Fruit fly (Drosophila melanogaster) whole organism, adult: ENCODE measurements around the gene GstD5.

Source experiments
- CG7045 ChIP-seq: fragments of 200-800 bp; sonication (Bioruptor generic); optimal IDR thresholded peaks from 2 replicates; lab custom pipeline; 2017; ENCODE audit warnings: missing biosample characterization, mild to moderate bottlenecking, missing genetic modification characterization
- kay ChIP-seq: fragments of 200-800 bp; sonication (Bioruptor generic); peaks from one replicate; lab custom pipeline; 2016; ENCODE audit warnings: missing biosample characterization, missing genetic modification characterization, borderline replicate concordance

DNA sequence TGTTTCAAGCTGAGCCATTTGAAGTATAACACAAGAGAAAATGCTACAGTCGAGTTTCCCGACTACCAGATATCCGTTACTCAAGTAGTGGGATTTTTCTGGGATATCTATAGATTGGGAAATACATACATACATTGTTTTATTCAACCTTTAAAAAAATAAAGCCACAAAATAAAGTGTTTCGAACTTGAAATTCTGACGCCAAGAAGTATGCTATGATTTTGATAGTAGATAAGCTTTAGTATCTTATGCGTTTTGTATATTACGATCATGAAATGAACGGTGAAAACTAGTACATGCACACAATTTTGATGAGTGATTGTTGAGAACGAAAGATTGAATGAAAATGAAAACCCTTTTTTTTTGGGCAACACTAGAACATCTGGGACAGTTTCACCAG, 12.0 kb upstream of the GstD5 start:
- no peak for TF ChIP-seq kay (GFP tag; lab: Kevin White, UChicago)
- no peak for TF ChIP-seq CG7045 (GFP tag; lab: Kevin White, UChicago)
